Worm (Caenorhabditis elegans) whole organism, L1 larva: ENCODE measurements around the gene srxa-16.

Source experiments
- F16B12.6 ChIP-seq: fragments of 150-350 bp; optimal IDR thresholded peaks from 2 replicates; lab custom pipeline; 2014; ENCODE audit warnings: missing biosample characterization, missing genetic modification characterization
- ama-1 ChIP-seq: fragments of 150-350 bp; optimal IDR thresholded peaks from 2 replicates; lab custom pipeline; 2014
- ceh-88 ChIP-seq: fragments of 200-800 bp; sonication (Bioruptor generic); IDR thresholded peaks from 2 replicates; pipeline ENCODE4 v1.3.6; 2022; ENCODE audit warnings: missing genetic modification characterization, missing compliant biosample characterization
- ceh-90 ChIP-seq: sonication (generic microtip); optimal IDR thresholded peaks from 2 replicates; lab custom pipeline; 2016; ENCODE audit warnings: missing genetic modification characterization, missing compliant biosample characterization
- ces-1 ChIP-seq: fragments of 150-350 bp; optimal IDR thresholded peaks from 2 replicates; lab custom pipeline; 2014; ENCODE audit warnings: missing biosample characterization, missing genetic modification reagents, missing genetic modification characterization
- efl-1 ChIP-seq, 4 experiments: fragments of 150-350 bp; optimal IDR thresholded peaks in 3 of 4; peaks in 1 of 4; 1 replicate in 1 of 4; 2 replicates in 3 of 4; lab custom pipeline; 2014; ENCODE audit warnings: missing biosample characterization in 2 of 4, missing genetic modification characterization in 2 of 4, missing genetic modification reagents in 2 of 4
- efl-3 ChIP-seq: fragments of 200-800 bp; sonication (Bioruptor generic); optimal IDR thresholded peaks from 2 replicates; lab custom pipeline; 2018; ENCODE audit warnings: mild to moderate bottlenecking, missing genetic modification characterization, missing compliant biosample characterization
- elt-2 ChIP-seq: sonication (generic microtip); optimal IDR thresholded peaks from 2 replicates; lab custom pipeline; 2016; ENCODE audit warnings: missing genetic modification characterization, mild to moderate bottlenecking, inconsistent platforms, missing compliant biosample characterization, missing genetic modification reagents
- elt-3 ChIP-seq, 6 experiments: fragments of 150-350 bp in 1 of 6; sonication (generic microtip); optimal IDR thresholded peaks; 2 replicates each; lab custom pipeline; 2017 to 2018; ENCODE audit warnings: missing biosample characterization in 6 of 6, missing genetic modification characterization in 6 of 6, inconsistent platforms in 1 of 6
- ets-5 ChIP-seq: fragments of 200-800 bp; sonication (Bioruptor generic); IDR thresholded peaks from 2 replicates; pipeline ENCODE4 v1.3.6; 2022; ENCODE audit warnings: missing genetic modification characterization, missing compliant biosample characterization
- fkh-10 ChIP-seq: sonication (generic microtip); optimal IDR thresholded peaks from 2 replicates; lab custom pipeline; 2017; ENCODE audit warnings: missing biosample characterization, missing genetic modification reagents, missing genetic modification characterization
- fos-1 ChIP-seq: fragments of 150-350 bp; optimal IDR thresholded peaks from 2 replicates; lab custom pipeline; 2014; ENCODE audit warnings: missing biosample characterization, missing genetic modification characterization
- hlh-17 ChIP-seq: fragments of 200-800 bp; sonication (Bioruptor generic); optimal IDR thresholded peaks from 2 replicates; lab custom pipeline; 2018; ENCODE audit warnings: missing genetic modification characterization, mild to moderate bottlenecking, missing compliant biosample characterization, moderate library complexity, borderline replicate concordance
- hlh-4 ChIP-seq: sonication (generic microtip); optimal IDR thresholded peaks from 2 replicates; lab custom pipeline; 2016; ENCODE audit warnings: mild to moderate bottlenecking, missing genetic modification characterization, missing compliant biosample characterization
- irx-1 ChIP-seq: sonication (generic microtip); optimal IDR thresholded peaks from 2 replicates; lab custom pipeline; 2016; ENCODE audit warnings: missing genetic modification characterization, missing compliant biosample characterization
- lir-3 ChIP-seq: sonication (generic microtip); optimal IDR thresholded peaks from 2 replicates; lab custom pipeline; 2016; ENCODE audit warnings: mild to moderate bottlenecking, missing genetic modification characterization, moderate library complexity, missing compliant biosample characterization; ENCODE audit not compliant: poor library complexity
- mab-9 ChIP-seq: fragments of 200-800 bp; sonication (Bioruptor generic); IDR thresholded peaks from 2 replicates; pipeline ENCODE4 v1.3.6; 2022; ENCODE audit warnings: missing genetic modification reagents, missing genetic modification characterization, missing compliant biosample characterization
- mef-2 ChIP-seq: fragments of 150-350 bp; optimal IDR thresholded peaks from 2 replicates; lab custom pipeline; 2014; ENCODE audit warnings: missing biosample characterization, missing genetic modification characterization
- nhr-11 ChIP-seq: fragments of 150-350 bp; optimal IDR thresholded peaks from 2 replicates; lab custom pipeline; 2014; ENCODE audit warnings: missing biosample characterization, missing genetic modification characterization
- nhr-12 ChIP-seq: sonication (generic microtip); optimal IDR thresholded peaks from 2 replicates; lab custom pipeline; 2017; ENCODE audit warnings: missing biosample characterization, missing genetic modification characterization
- nhr-237 ChIP-seq: fragments of 150-350 bp; optimal IDR thresholded peaks from 2 replicates; lab custom pipeline; 2014; ENCODE audit warnings: missing biosample characterization, missing genetic modification characterization
- nhr-85 ChIP-seq: sonication (generic microtip); peaks from one replicate; lab custom pipeline; 2016; ENCODE audit warnings: missing genetic modification characterization, inconsistent platforms, missing compliant biosample characterization
- rnt-1 ChIP-seq: sonication (generic microtip); optimal IDR thresholded peaks from 2 replicates; lab custom pipeline; 2016; ENCODE audit warnings: mild to moderate bottlenecking, missing genetic modification characterization, moderate library complexity, missing compliant biosample characterization
- snpc-4 ChIP-seq: fragments of 150-350 bp; optimal IDR thresholded peaks from 2 replicates; lab custom pipeline; 2014; ENCODE audit warnings: missing biosample characterization, missing genetic modification characterization
- sox-4 ChIP-seq: sonication (generic microtip); optimal IDR thresholded peaks from 2 replicates; lab custom pipeline; 2016; ENCODE audit warnings: missing genetic modification characterization, missing compliant biosample characterization
- sptf-1 ChIP-seq: fragments of 150-350 bp; optimal IDR thresholded peaks from 2 replicates; lab custom pipeline; 2014; ENCODE audit warnings: missing biosample characterization, missing genetic modification characterization
- sup-37 ChIP-seq: fragments of 200-800 bp; sonication (Bioruptor generic); optimal IDR thresholded peaks from 2 replicates; lab custom pipeline; 2018; ENCODE audit warnings: mild to moderate bottlenecking, missing genetic modification characterization, missing compliant biosample characterization
- unc-130 ChIP-seq: fragments of 150-350 bp; optimal IDR thresholded peaks from 2 replicates; lab custom pipeline; 2017; ENCODE audit warnings: missing biosample characterization, missing genetic modification characterization, inconsistent platforms
- xbp-1 ChIP-seq: sonication (generic microtip); optimal IDR thresholded peaks from 2 replicates; lab custom pipeline; 2016; ENCODE audit warnings: missing genetic modification characterization, missing compliant biosample characterization
- ztf-11 ChIP-seq, 2 experiments: sonication (generic microtip); optimal IDR thresholded peaks; 2 replicates each; lab custom pipeline; 2016 to 2017; ENCODE audit warnings: missing genetic modification characterization in 2 of 2, missing biosample characterization in 1 of 2, missing compliant biosample characterization in 1 of 2
- ztf-4 ChIP-seq: fragments of 150-350 bp; optimal IDR thresholded peaks from 2 replicates; lab custom pipeline; 2014; ENCODE audit warnings: missing biosample characterization, missing genetic modification characterization

Gene srxa-16

ce11 chrV:16090685-16091084 lies 23.5 kb downstream of the srxa-16 start, which contains the start of gene F22B8.3:
TSS of gene F22B8.3 (plus strand) at chrV:16090985.
- TF ChIP-seq elt-3 (tag; optimal IDR thresholded peaks at IDR 0.05; lab: Kevin White, UChicago) (no peak), efl-1 (optimal IDR thresholded peaks at IDR 0.05; lab: Kevin White, UChicago) (no peak), efl-1 (GFP tag; optimal IDR thresholded peaks at IDR 0.05 in 1 of 2; lab: Kevin White, UChicago) (peak in 1 of 2 experiments; percentile 58)

ce11 chrV:16080678-16081077 lies 33.5 kb downstream of the srxa-16 start:
- TF ChIP-seq efl-3 (GFP tag; lab: Kevin White, UChicago) (no peak), nhr-237 (tag; lab: Kevin White, UChicago) (no peak), elt-2 (tag; lab: Kevin White, UChicago) (no peak), mab-9 (no peak), hlh-17 (GFP tag; lab: Kevin White, UChicago) (no peak), sox-4 (tag; lab: Kevin White, UChicago) (no peak), rnt-1 (tag; lab: Kevin White, UChicago) (no peak), ceh-90 (tag; lab: Kevin White, UChicago) (no peak), ets-5 (no peak), ztf-4 (tag; lab: Kevin White, UChicago) (no peak), unc-130 (tag; lab: Kevin White, UChicago) (no peak), sptf-1 (tag; lab: Kevin White, UChicago) (no peak), nhr-11 (tag; lab: Kevin White, UChicago) (no peak), fkh-10 (GFP tag; lab: Kevin White, UChicago) (no peak), nhr-12 (tag; lab: Kevin White, UChicago) (no peak), ces-1 (GFP tag; lab: Kevin White, UChicago) (no peak), hlh-4 (tag; lab: Kevin White, UChicago) (no peak), ztf-11 (tag; optimal IDR thresholded peaks at IDR 0.05; lab: Kevin White, UChicago) (no peak), nhr-85 (tag; lab: Kevin White, UChicago) (no peak)
- TF ChIP-seq, all 84 proteins: peak for 0

DNA sequence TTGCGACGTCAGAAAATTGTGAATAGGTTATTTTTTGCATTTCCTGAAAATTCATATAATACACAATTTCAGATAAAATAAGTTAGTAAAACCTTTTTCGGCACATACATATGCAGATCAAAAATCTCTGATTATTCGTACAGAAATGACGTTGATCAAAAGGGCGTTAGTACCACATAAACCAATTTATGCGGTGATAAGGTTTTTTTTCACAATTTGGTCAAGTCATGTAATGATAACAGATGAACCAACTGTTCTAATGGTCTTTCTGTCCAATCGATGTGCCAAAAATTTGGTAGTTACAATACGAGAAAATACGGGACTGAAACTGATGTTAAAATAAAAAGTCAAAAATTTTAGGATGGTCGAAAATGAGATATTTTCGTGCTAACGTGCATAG lies 34.1 kb downstream of the srxa-16 start:
- peak; percentile 23 for TF ChIP-seq elt-2 (tag; lab: Kevin White, UChicago)
- TF ChIP-seq mef-2 (tag; lab: Kevin White, UChicago): no peak
- no peak for TF ChIP-seq snpc-4 (tag; lab: Kevin White, UChicago)
- TF ChIP-seq fos-1 (tag; lab: Kevin White, UChicago): no peak
- TF ChIP-seq F16B12.6 (tag; lab: Kevin White, UChicago): no peak

ce11 chrV:16075250-16075709 lies 38.9 kb downstream of the srxa-16 start, which contains the start of the genes F14H3.12 and srj-29:
TSS of gene F14H3.12 (minus strand) at chrV:16075323.
TSS of gene srj-29 (plus strand) at chrV:16075659.
- TF ChIP-seq sup-37 (no peak), elt-2 (tag; lab: Kevin White, UChicago) (peak; percentile 48)
- TF ChIP-seq, all 84 proteins: peak for 1

ce11 chrV:16073856-16074255 lies 40.3 kb downstream of the srxa-16 start, which contains the start of gene srj-10:
TSS of gene srj-10 (minus strand) at chrV:16073956.
- TF ChIP-seq sox-4 (tag; lab: Kevin White, UChicago) (no peak), hlh-17 (GFP tag; lab: Kevin White, UChicago) (no peak), ztf-11 (tag; optimal IDR thresholded peaks at IDR 0.05; lab: Kevin White, UChicago) (no peak), hlh-4 (tag; lab: Kevin White, UChicago) (no peak), ama-1 (lab: Kevin White, UChicago) (no peak), snpc-4 (tag; lab: Kevin White, UChicago) (no peak), ceh-88 (GFP tag; lab: Robert Waterston, UW) (no peak)
- TF ChIP-seq, all 84 proteins: peak for 0

ce11 chrV:16071167-16071566 lies 43.0 kb downstream of the srxa-16 start, which contains the start of gene nhr-176:
TSS of gene nhr-176 (plus strand) at chrV:16071325.
- TF ChIP-seq elt-2 (tag; lab: Kevin White, UChicago) (peak; percentile 36), efl-1 (optimal IDR thresholded peaks at IDR 0.05; lab: Kevin White, UChicago) (no peak), efl-1 (GFP tag; optimal IDR thresholded peaks at IDR 0.05 in 1 of 2; lab: Kevin White, UChicago) (peak in 1 of 2 experiments; percentile 34), lir-3 (tag; lab: Kevin White, UChicago) (no peak), irx-1 (tag; lab: Kevin White, UChicago) (no peak), sup-37 (no peak), xbp-1 (tag; lab: Kevin White, UChicago) (no peak), efl-3 (GFP tag; lab: Kevin White, UChicago) (no peak)
